Fruit fly (Drosophila melanogaster): ENCODE results near the gene CG4957.

The CG4957 gene

DNA sequence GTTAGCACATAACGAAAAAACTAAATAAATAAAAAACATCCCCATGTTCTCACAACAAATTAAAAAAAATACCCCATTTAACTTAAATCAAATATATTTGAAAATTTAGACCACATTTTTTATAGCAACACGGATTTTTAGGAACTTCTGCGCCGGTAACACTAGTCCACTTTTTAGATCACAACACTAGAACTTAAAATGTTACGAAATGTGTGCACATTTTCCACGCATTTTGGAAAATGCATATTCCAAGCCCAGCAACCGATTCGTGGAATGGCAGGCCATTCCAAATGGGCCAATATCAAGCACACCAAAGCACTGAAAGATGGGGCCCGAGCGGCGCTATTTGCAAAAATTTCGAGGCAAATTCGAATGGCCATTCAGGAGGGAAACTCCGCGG is at the start of gene CG4957:
CG4957 (plus strand) TSS at position 185 of the 400 bp plus-strand sequence.
- TF ChIP-seq Myc (optimal IDR thresholded peaks at IDR 0.05) (peak; percentile 26), jim (GFP tag; optimal IDR thresholded peaks at IDR 0.05) (no peak), dmrt93B (GFP tag; optimal IDR thresholded peaks at IDR 0.05) (no peak)

DNA sequence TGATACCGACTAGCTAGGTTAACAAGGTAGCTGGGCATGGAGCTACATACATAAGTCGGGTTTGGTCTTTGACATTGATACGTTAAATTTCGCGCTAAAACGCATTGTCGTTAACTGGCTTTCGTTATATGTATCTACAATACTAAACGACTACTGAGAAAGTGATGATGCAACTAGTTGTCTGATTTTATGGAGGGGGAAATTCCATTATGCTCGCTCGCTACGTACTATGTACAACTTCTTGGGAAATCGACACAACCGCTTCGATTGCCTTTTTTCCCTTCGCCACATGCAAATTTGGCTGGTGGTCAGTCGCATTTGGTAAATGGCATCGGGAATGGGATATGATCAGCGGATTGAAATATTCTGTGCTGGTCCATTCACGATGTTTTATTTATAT is 48.7 kb upstream of the CG4957 start:
- no peak for TF ChIP-seq lola (GFP tag; optimal IDR thresholded peaks at IDR 0.05)
- no peak for TF ChIP-seq N (GFP tag; optimal IDR thresholded peaks at IDR 0.05)
- no peak for TF ChIP-seq Rel (GFP tag; optimal IDR thresholded peaks at IDR 0.05)
- no peak for TF ChIP-seq Rel (tag; optimal IDR thresholded peaks at IDR 0.05)
- TF ChIP-seq CG9705 (GFP tag; optimal IDR thresholded peaks at IDR 0.05) = no peak
- no peak for TF ChIP-seq HLH106 (tag; optimal IDR thresholded peaks at IDR 0.05)
- no peak for TF ChIP-seq tai (GFP tag; optimal IDR thresholded peaks at IDR 0.05)
- TF ChIP-seq Dfd (GFP tag; optimal IDR thresholded peaks at IDR 0.05) = no peak
- no peak for TF ChIP-seq Sp1 (GFP tag; optimal IDR thresholded peaks at IDR 0.05)
- TF ChIP-seq Hnf4 (GFP tag; optimal IDR thresholded peaks at IDR 0.05) = no peak

DNA sequence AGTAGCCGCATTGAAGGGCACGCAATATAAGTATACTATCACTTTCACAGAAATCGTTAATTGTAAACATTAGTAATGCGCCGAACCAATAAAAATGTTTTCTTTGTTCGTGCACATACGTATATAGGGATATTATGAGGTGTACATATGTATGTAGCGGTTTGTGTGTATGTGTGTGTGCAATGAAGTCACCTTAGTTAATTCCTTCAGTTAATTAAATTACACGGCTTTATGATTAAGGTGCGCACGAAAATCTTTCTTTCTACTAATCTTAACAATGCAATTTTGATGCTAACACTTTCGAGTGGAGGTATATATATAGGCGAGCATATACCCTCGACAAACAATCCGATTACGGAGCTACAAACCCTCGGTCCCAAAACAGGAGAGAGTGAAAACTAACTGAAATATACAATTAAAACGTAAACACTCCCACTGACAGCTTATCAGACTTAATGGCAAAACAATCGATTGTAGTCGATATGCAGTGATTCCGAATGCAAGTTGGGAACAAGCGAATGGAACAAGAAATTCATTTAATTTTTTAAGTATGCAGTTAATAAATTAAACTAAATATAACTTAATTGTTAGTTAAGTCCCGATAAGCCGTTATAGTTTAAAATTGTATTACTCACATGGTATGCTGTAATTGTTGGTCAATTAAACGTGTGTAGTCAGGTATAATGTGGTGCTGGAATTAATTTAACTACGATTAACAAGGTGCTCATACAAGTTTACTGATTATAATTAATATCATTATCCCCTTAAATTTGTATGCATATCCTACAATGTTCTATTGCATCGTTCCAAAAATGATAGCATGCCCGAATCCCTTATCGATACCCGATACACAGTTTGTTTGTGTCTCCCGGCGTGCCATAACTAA is 47.9 kb upstream of the CG4957 start, which contains the start of the genes Npc1a and Prosalpha6:
Npc1a (minus strand) TSS at position 716 of the 886 bp plus-strand sequence.
Prosalpha6 (plus strand) TSS at position 851 of the 886 bp plus-strand sequence.
- TF ChIP-seq jim (GFP tag; optimal IDR thresholded peaks at IDR 0.05) (no peak), lola (GFP tag; optimal IDR thresholded peaks at IDR 0.05) (no peak), Myc (optimal IDR thresholded peaks at IDR 0.05) (peak; percentile 14), Dif (GFP tag; optimal IDR thresholded peaks at IDR 0.05; ENCODE audit: partially characterized antibody) (peak; percentile 58), GATAd (GFP tag; optimal IDR thresholded peaks at IDR 0.05) (no peak), Hr83 (GFP tag; optimal IDR thresholded peaks at IDR 0.05; ENCODE audit: poor library complexity, severe bottlenecking) (peak; percentile 36), foxo (GFP tag; optimal IDR thresholded peaks at IDR 0.05) (no peak), ey (GFP tag; optimal IDR thresholded peaks at IDR 0.05) (peak; percentile 19), tai (GFP tag; optimal IDR thresholded peaks at IDR 0.05) (peak; percentile 57), psq (GFP tag; optimal IDR thresholded peaks at IDR 0.05) (no peak), Rel (GFP tag; optimal IDR thresholded peaks at IDR 0.05) (no peak), Rel (tag; optimal IDR thresholded peaks at IDR 0.05) (no peak), Mio (GFP tag; optimal IDR thresholded peaks at IDR 0.05) (no peak), Sp1 (GFP tag; optimal IDR thresholded peaks at IDR 0.05) (no peak), CrebA (GFP tag; optimal IDR thresholded peaks at IDR 0.05; ENCODE audit: borderline replicate concordance) (no peak), woc (GFP tag; optimal IDR thresholded peaks at IDR 0.05) (peak; percentile 88), CG9705 (GFP tag; optimal IDR thresholded peaks at IDR 0.05) (no peak), sv (GFP tag; optimal IDR thresholded peaks at IDR 0.05) (peak; percentile 44), Hnf4 (GFP tag; optimal IDR thresholded peaks at IDR 0.05) (peak; percentile 19), usp (GFP tag; optimal IDR thresholded peaks at IDR 0.05) (no peak), Dfd (GFP tag; optimal IDR thresholded peaks at IDR 0.05) (no peak), rgr (GFP tag; optimal IDR thresholded peaks at IDR 0.05) (no peak), brk (GFP tag; optimal IDR thresholded peaks at IDR 0.05) (no peak)

DNA sequence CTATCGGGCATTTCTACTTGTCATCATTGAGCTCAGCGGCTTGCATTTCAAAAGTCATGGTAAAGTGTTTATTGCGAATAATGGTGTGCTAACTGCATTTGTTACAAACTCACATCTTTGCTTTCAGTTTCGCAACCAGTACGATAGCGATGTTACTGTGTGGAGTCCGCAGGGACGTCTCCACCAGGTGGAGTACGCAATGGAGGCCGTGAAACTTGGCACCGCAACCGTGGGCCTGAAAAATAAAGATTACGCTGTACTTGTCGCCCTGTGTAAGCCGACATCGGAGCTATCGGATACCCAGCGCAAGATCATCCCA is 47.3 kb upstream of the CG4957 start:
- TF ChIP-seq Hr83 (GFP tag; optimal IDR thresholded peaks at IDR 0.05; ENCODE audit: poor library complexity, severe bottlenecking) (no peak), Dif (GFP tag; optimal IDR thresholded peaks at IDR 0.05; ENCODE audit: partially characterized antibody) (no peak), dmrt93B (GFP tag; optimal IDR thresholded peaks at IDR 0.05) (no peak), h (GFP tag; optimal IDR thresholded peaks at IDR 0.05) (no peak), GATAd (GFP tag; optimal IDR thresholded peaks at IDR 0.05) (no peak), dsf (GFP tag; optimal IDR thresholded peaks at IDR 0.05; ENCODE audit: borderline replicate concordance) (no peak), Abd-B (GFP tag; optimal IDR thresholded peaks at IDR 0.05) (no peak), Hnf4 (GFP tag; optimal IDR thresholded peaks at IDR 0.05) (no peak), usp (GFP tag; optimal IDR thresholded peaks at IDR 0.05) (no peak), sage (GFP tag; optimal IDR thresholded peaks at IDR 0.05) (no peak), OdsH (GFP tag; optimal IDR thresholded peaks at IDR 0.05) (no peak), Myc (optimal IDR thresholded peaks at IDR 0.05) (no peak), woc (GFP tag; optimal IDR thresholded peaks at IDR 0.05) (no peak)

All from whole organism, wandering third instar larva.